Fruit fly (Drosophila melanogaster): ENCODE measurements around the gene rst.
A peak's percentile ranks its signal among the peaks of the same experiment; 100 is the strongest.

Gene rst

DNA sequence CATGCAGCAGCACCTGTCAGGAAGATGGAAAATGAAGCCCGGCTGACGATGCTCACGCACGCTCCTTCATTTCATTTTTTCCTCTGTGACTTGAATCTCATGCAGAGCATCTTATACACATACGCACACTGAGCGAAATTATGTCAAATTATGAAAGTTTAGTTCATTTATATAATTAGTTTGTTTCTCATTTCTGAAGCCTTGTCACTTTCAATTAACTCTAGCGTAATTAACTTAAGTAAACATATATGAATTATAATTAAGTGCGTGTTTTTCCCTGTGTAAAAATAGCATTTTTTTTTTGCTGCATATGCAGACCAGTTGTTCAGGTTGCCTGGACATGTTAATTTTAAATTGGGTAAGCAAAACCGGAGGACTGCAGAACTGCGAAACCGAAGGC, 42.8 kb upstream of the rst start:
- TF ChIP-seq Ssrp (tag; optimal IDR thresholded peaks at IDR 0.05) (peak; percentile 6), CG7372 (GFP tag; IDR thresholded peaks at IDR 0.05) (no peak), CG6791 (GFP tag; IDR thresholded peaks at IDR 0.05; ENCODE audit: partially characterized antibody) (no peak), Max (GFP tag; optimal IDR thresholded peaks at IDR 0.05) (no peak), CG33213 (GFP tag; optimal IDR thresholded peaks at IDR 0.05) (no peak), CG12391 (tag; optimal IDR thresholded peaks at IDR 0.05) (peak; percentile 32), Nf-YA (GFP tag; IDR thresholded peaks at IDR 0.05) (no peak), CG17361 (GFP tag; IDR thresholded peaks at IDR 0.05) (0 out of 3 replicates have a peak, but pooled peaks have one; percentile 20), CG6175 (GFP tag; IDR thresholded peaks at IDR 0.05) (no peak), Pdp1 (GFP tag; optimal IDR thresholded peaks at IDR 0.05) (peak in 1 of 2 experiments; percentile 8), psq (GFP tag; optimal IDR thresholded peaks at IDR 0.05) (no peak), CG13424 (tag; optimal IDR thresholded peaks at IDR 0.05) (no peak), ttk (GFP tag; IDR thresholded peaks at IDR 0.05) (no peak), CG32772 (GFP tag; IDR thresholded peaks at IDR 0.05) (no peak), sima (GFP tag; optimal IDR thresholded peaks at IDR 0.05) (no peak), Med (GFP tag) (peak; percentile 52), CG1024 (GFP tag; IDR thresholded peaks at IDR 0.05) (no peak), repo (GFP tag; optimal IDR thresholded peaks at IDR 0.05) (no peak), Side (GFP tag; optimal IDR thresholded peaks at IDR 0.05) (no peak), gem (tag; optimal IDR thresholded peaks at IDR 0.05) (peak; percentile 57), CG31441 (GFP tag; IDR thresholded peaks at IDR 0.05) (peak; percentile 14; the same call in 1 of the 2 replicates), D19B (GFP tag; optimal IDR thresholded peaks at IDR 0.05) (no peak), CG6689 (GFP tag; IDR thresholded peaks at IDR 0.05) (peak; percentile 16; the same call in 1 of the 2 replicates), ase (GFP tag; IDR thresholded peaks at IDR 0.05) (no peak), stwl (tag; optimal IDR thresholded peaks at IDR 0.05) (peak; percentile 1), Usf (GFP tag; optimal IDR thresholded peaks at IDR 0.05) (no peak), CG11504 (tag; optimal IDR thresholded peaks at IDR 0.05) (peak; percentile 9), pita (GFP tag; optimal IDR thresholded peaks at IDR 0.05) (no peak), Drgx (GFP tag; IDR thresholded peaks at IDR 0.05) (peak; percentile 82), twi (tag; optimal IDR thresholded peaks at IDR 0.05) (no peak), abd-A (tag; optimal IDR thresholded peaks at IDR 0.05) (no peak), Ptx1 (GFP tag; IDR thresholded peaks at IDR 0.05) (no peak), CG10366 (GFP tag; IDR thresholded peaks at IDR 0.05) (no peak), lola (GFP tag; optimal IDR thresholded peaks at IDR 0.05) (peak in 1 of 3 experiments; percentile 47), YL-1 (GFP tag; optimal IDR thresholded peaks at IDR 0.05) (no peak), CG1233 (GFP tag; optimal IDR thresholded peaks at IDR 0.05) (no peak), so (GFP tag; IDR thresholded peaks at IDR 0.05) (no peak), peb (GFP tag; IDR thresholded peaks at IDR 0.05) (no peak), zen (tag; optimal IDR thresholded peaks at IDR 0.05) (peak; percentile 48), br (optimal IDR thresholded peaks at IDR 0.05) (no peak), Dip2 (GFP tag; IDR thresholded peaks at IDR 0.05) (no peak), Xrp1 (GFP tag; IDR thresholded peaks at IDR 0.05) (peak; percentile 49; the same call in 1 of the 2 replicates), CG4617 (GFP tag; optimal IDR thresholded peaks at IDR 0.05; ENCODE audit: borderline replicate concordance) (no peak), tup (GFP tag; optimal IDR thresholded peaks at IDR 0.05) (no peak), CG10267 (tag; optimal IDR thresholded peaks at IDR 0.05) (peak; percentile 8), chn (GFP tag; optimal IDR thresholded peaks at IDR 0.05) (no peak), zfh1 (GFP tag; IDR thresholded peaks at IDR 0.05) (peak; percentile 53; the same call in 1 of the 3 replicates), al (GFP tag; IDR thresholded peaks at IDR 0.05) (no peak), CG17186 (GFP tag; optimal IDR thresholded peaks at IDR 0.05) (no peak), hth (optimal IDR thresholded peaks at IDR 0.05) (no peak), CG12299 (tag; optimal IDR thresholded peaks at IDR 0.05) (no peak), slp2 (GFP tag; optimal IDR thresholded peaks at IDR 0.05) (no peak)

All from whole organism, embryonic.